Worm (Caenorhabditis elegans): ENCODE results near the gene F43B10.1.

DNA sequence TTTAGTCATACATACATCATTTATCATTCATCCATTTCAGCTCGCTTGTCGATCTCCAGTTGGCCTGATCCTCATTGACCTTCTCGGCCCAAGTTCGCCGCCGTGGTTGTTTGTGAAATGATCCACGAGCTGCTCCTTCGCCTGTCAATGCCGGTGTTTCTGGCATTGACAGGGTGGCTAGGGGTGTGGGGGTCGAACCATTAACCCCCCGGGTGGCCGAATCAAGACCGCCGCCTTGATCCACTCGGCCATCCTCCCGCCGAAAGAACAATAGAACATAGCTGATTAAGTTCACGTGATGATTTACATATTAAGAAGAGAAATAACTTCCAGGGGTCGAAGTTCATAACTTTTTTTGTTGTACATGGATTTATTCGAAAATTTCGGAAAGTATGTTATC lies 60.2 kb downstream of the F43B10.1 start, which contains the start of gene F59C12.4:
- TF ChIP-seq mes-4 (tag; optimal IDR thresholded peaks at IDR 0.05) (no peak), nhr-90 (tag; optimal IDR thresholded peaks at IDR 0.05) (no peak), F22D6.2 (tag; optimal IDR thresholded peaks at IDR 0.05) (no peak), hrde-1 (tag; optimal IDR thresholded peaks at IDR 0.05; ENCODE audit: borderline replicate concordance) (no peak), nhr-120 (GFP tag; IDR thresholded peaks at IDR 0.05) (no peak), tbp1 (GFP tag; optimal IDR thresholded peaks at IDR 0.05) (peak; percentile 33), efl-1 (GFP tag; optimal IDR thresholded peaks at IDR 0.05) (no peak), ama-1 (optimal IDR thresholded peaks at IDR 0.05) (no peak), ama-1 (GFP tag; optimal IDR thresholded peaks at IDR 0.05) (no peak)

Data from whole organism, young adult.